Worm (Caenorhabditis elegans) whole organism, young adult: ENCODE data around the gene gcy-13.

Source experiments
- B0035.1 ChIP-seq: sonication (generic microtip); optimal IDR thresholded peaks from 2 replicates; lab custom pipeline; 2016; ENCODE audit warnings: missing genetic modification characterization, mild to moderate bottlenecking, missing compliant biosample characterization, missing genotype, missing genetic modification reagents
- B0261.1 ChIP-seq: sonication (generic microtip); optimal IDR thresholded peaks from 2 replicates; lab custom pipeline; 2016; ENCODE audit warnings: mild to moderate bottlenecking, missing genetic modification characterization, moderate library complexity, missing compliant biosample characterization
- C17E4.6 ChIP-seq: fragments of 200-800 bp; sonication (Bioruptor generic); IDR thresholded peaks from 2 replicates; pipeline ENCODE4 v1.3.6; 2022; ENCODE audit warnings: missing genetic modification reagents, missing genetic modification characterization, missing compliant biosample characterization
- F49E8.2 ChIP-seq: sonication (generic microtip); optimal IDR thresholded peaks from 3 replicates; lab custom pipeline; 2017; ENCODE audit warnings: missing genetic modification characterization, mild to moderate bottlenecking, missing compliant biosample characterization, antibody characterized with exemption, moderate library complexity; ENCODE audit not compliant: insufficient read depth
- F52B5.7 ChIP-seq: sonication (generic microtip); optimal IDR thresholded peaks from 2 replicates; lab custom pipeline; 2016; ENCODE audit warnings: mild to moderate bottlenecking, missing genetic modification characterization, missing compliant biosample characterization
- F55B11.4 ChIP-seq: sonication (generic microtip); optimal IDR thresholded peaks from 2 replicates; lab custom pipeline; 2016; ENCODE audit warnings: missing compliant biosample characterization, missing genetic modification characterization, borderline replicate concordance; ENCODE audit not compliant: insufficient read depth
- T26A5.8 ChIP-seq: sonication (generic microtip); optimal IDR thresholded peaks from 2 replicates; lab custom pipeline; 2016; ENCODE audit warnings: missing genetic modification characterization, missing compliant biosample characterization
- Y53F4B.3 ChIP-seq: fragments of 200-800 bp; sonication (Bioruptor generic); IDR thresholded peaks from 2 replicates; pipeline ENCODE4 v1.3.6; 2022; ENCODE audit warnings: missing genetic modification reagents, missing genetic modification characterization, missing compliant biosample characterization
- ZK185.1 ChIP-seq: sonication (generic microtip); optimal IDR thresholded peaks from 2 replicates; lab custom pipeline; 2016; ENCODE audit warnings: mild to moderate bottlenecking, missing genetic modification characterization, missing compliant biosample characterization; ENCODE audit not compliant: poor library complexity, severe bottlenecking
- akir-1 ChIP-seq: fragments of 200-800 bp; sonication (Bioruptor generic); optimal IDR thresholded peaks from 2 replicates; lab custom pipeline; 2018; ENCODE audit warnings: mild to moderate bottlenecking, missing genetic modification characterization, moderate library complexity, missing compliant biosample characterization
- aptf-2 ChIP-seq: fragments of 200-800 bp; sonication (Bioruptor generic); conservative IDR thresholded peaks from 2 replicates; pipeline ENCODE4 v1.3.6; 2022; ENCODE audit warnings: missing genetic modification reagents, missing genetic modification characterization, missing compliant biosample characterization
- attf-3 ChIP-seq: fragments of 200-800 bp; sonication (Bioruptor generic); conservative IDR thresholded peaks from 2 replicates; pipeline ENCODE4 v1.3.6; 2022; ENCODE audit warnings: missing genetic modification reagents, missing genetic modification characterization, missing compliant biosample characterization
- attf-5 ChIP-seq: fragments of 200-800 bp; sonication (Bioruptor generic); optimal IDR thresholded peaks from 2 replicates; lab custom pipeline; 2018; ENCODE audit warnings: mild to moderate bottlenecking, missing genetic modification characterization, missing compliant biosample characterization
- cebp-1 ChIP-seq, 2 experiments: fragments of 200-800 bp in 1 of 2; sonication (Bioruptor generic) in 1 of 2; sonication (generic microtip) in 1 of 2; IDR thresholded peaks in 1 of 2; optimal IDR thresholded peaks in 1 of 2; 2 replicates each; pipeline versions ENCODE4 v1.3.6 to Lab custom; 2017 to 2022; ENCODE audit warnings: missing compliant biosample characterization in 2 of 2, missing genetic modification characterization in 2 of 2, mild to moderate bottlenecking in 1 of 2, missing genetic modification reagents in 1 of 2, moderate library complexity in 1 of 2
- ceh-40 ChIP-seq: fragments of 200-800 bp; sonication (Bioruptor generic); IDR thresholded peaks from 2 replicates; pipeline ENCODE4 v1.3.6; 2022; ENCODE audit warnings: missing genetic modification characterization, missing compliant biosample characterization
- ceh-91 ChIP-seq: fragments of 200-800 bp; sonication (Bioruptor generic); IDR thresholded peaks from 2 replicates; pipeline ENCODE4 v1.3.6; 2022; ENCODE audit warnings: missing genetic modification reagents, missing genetic modification characterization, missing compliant biosample characterization
- dpff-1 ChIP-seq: sonication (generic microtip); optimal IDR thresholded peaks from 2 replicates; lab custom pipeline; 2017; ENCODE audit warnings: mild to moderate bottlenecking, missing genetic modification characterization, missing compliant biosample characterization
- efl-1 ChIP-seq: fragments of 150-350 bp; optimal IDR thresholded peaks from 2 replicates; lab custom pipeline; 2014; ENCODE audit warnings: missing biosample characterization, missing genetic modification reagents, missing genetic modification characterization
- egl-18 ChIP-seq: fragments of 200-800 bp; sonication (Bioruptor generic); IDR thresholded peaks from 2 replicates; pipeline ENCODE4 v1.3.6; 2022; ENCODE audit warnings: missing genetic modification reagents, missing genetic modification characterization, missing compliant biosample characterization
- ekl-4 ChIP-seq: fragments of 200-800 bp; sonication (Bioruptor generic); IDR thresholded peaks from 2 replicates; pipeline ENCODE4 v1.3.6; 2022; ENCODE audit warnings: missing genetic modification reagents, missing genetic modification characterization, missing compliant biosample characterization
- ets-4 ChIP-seq: fragments of 200-800 bp; sonication (Bioruptor generic); optimal IDR thresholded peaks from 2 replicates; lab custom pipeline; 2018; ENCODE audit warnings: mild to moderate bottlenecking, missing genetic modification characterization, missing compliant biosample characterization
- hrde-1 ChIP-seq: sonication (generic microtip); optimal IDR thresholded peaks from 2 replicates; lab custom pipeline; 2016; ENCODE audit warnings: missing genetic modification characterization, mild to moderate bottlenecking, missing compliant biosample characterization, moderate library complexity, missing genotype, missing genetic modification reagents, borderline replicate concordance
- lin-40 ChIP-seq: sonication (generic microtip); optimal IDR thresholded peaks from 2 replicates; lab custom pipeline; 2016; ENCODE audit warnings: missing genetic modification characterization, mild to moderate bottlenecking, missing compliant biosample characterization, missing genotype, missing genetic modification reagents
- lsl-1 ChIP-seq: fragments of 200-800 bp; sonication (Bioruptor generic); optimal IDR thresholded peaks from 2 replicates; lab custom pipeline; 2018; ENCODE audit warnings: mild to moderate bottlenecking, missing genetic modification characterization, moderate library complexity, missing compliant biosample characterization
- pbrm-1 ChIP-seq: fragments of 200-800 bp; sonication (Bioruptor generic); IDR thresholded peaks from 2 replicates; pipeline ENCODE4 v1.3.6; 2022; ENCODE audit warnings: missing genetic modification reagents, missing genetic modification characterization, missing compliant biosample characterization
- rcor-1 ChIP-seq: fragments of 200-800 bp; sonication (Bioruptor generic); IDR thresholded peaks from 2 replicates; pipeline ENCODE4 v1.3.6; 2022; ENCODE audit warnings: missing genetic modification reagents, missing genetic modification characterization, missing compliant biosample characterization
- rec-8 ChIP-seq, 2 experiments: sonication (generic microtip); optimal IDR thresholded peaks; 2 replicates each; lab custom pipeline; 2016; ENCODE audit warnings: mild to moderate bottlenecking in 2 of 2, missing genetic modification characterization in 2 of 2, missing genetic modification reagents in 2 of 2, missing genotype in 2 of 2, missing biosample characterization in 1 of 2, missing compliant biosample characterization in 1 of 2, moderate library complexity in 1 of 2
- repo-1 ChIP-seq: sonication (generic microtip); optimal IDR thresholded peaks from 2 replicates; lab custom pipeline; 2017; ENCODE audit warnings: mild to moderate bottlenecking, missing genetic modification characterization, missing compliant biosample characterization
- rpc-1 ChIP-seq, 2 experiments: fragments of 150-350 bp in 1 of 2; sonication (generic microtip) in 1 of 2; optimal IDR thresholded peaks; 2 replicates each; lab custom pipeline; 2014 to 2018; ENCODE audit warnings: missing biosample characterization in 1 of 2, missing genetic modification characterization in 1 of 2, missing genetic modification reagents in 1 of 2, missing genotype in 1 of 2
- sdz-38 ChIP-seq: sonication (generic microtip); optimal IDR thresholded peaks from 2 replicates; lab custom pipeline; 2016; ENCODE audit warnings: missing genotype, missing genetic modification characterization, missing compliant biosample characterization
- snpc-1.1 ChIP-seq: sonication (generic microtip); optimal IDR thresholded peaks from 2 replicates; lab custom pipeline; 2017; ENCODE audit warnings: missing genetic modification characterization, mild to moderate bottlenecking, missing compliant biosample characterization, antibody characterized with exemption, moderate library complexity, missing genotype, missing genetic modification reagents; ENCODE audit not compliant: insufficient read depth
- tbp1 ChIP-seq: fragments of 200-800 bp; sonication (Bioruptor generic); optimal IDR thresholded peaks from 2 replicates; lab custom pipeline; 2018; ENCODE audit warnings: mild to moderate bottlenecking, missing genetic modification characterization, missing compliant biosample characterization
- unc-62 ChIP-seq: fragments of 150-350 bp; optimal IDR thresholded peaks from 2 replicates; lab custom pipeline; 2014; ENCODE audit warnings: missing biosample characterization, missing genetic modification reagents, missing genetic modification characterization
- ztf-18 ChIP-seq: sonication (generic microtip); optimal IDR thresholded peaks from 2 replicates; lab custom pipeline; 2016; ENCODE audit warnings: missing genotype, mild to moderate bottlenecking, missing genetic modification characterization, missing compliant biosample characterization
- ztf-22 ChIP-seq: fragments of 200-800 bp; sonication (Bioruptor generic); optimal IDR thresholded peaks from 2 replicates; lab custom pipeline; 2018; ENCODE audit warnings: mild to moderate bottlenecking, missing genetic modification characterization, moderate library complexity, missing compliant biosample characterization
- ztf-25 ChIP-seq: fragments of 200-800 bp; sonication (Bioruptor generic); IDR thresholded peaks from 2 replicates; pipeline ENCODE4 v1.3.6; 2022; ENCODE audit warnings: missing genetic modification reagents, missing genetic modification characterization, missing compliant biosample characterization
- ztf-28 ChIP-seq: fragments of 200-800 bp; sonication (Bioruptor generic); IDR thresholded peaks from 2 replicates; pipeline ENCODE4 v1.3.6; 2022; ENCODE audit warnings: missing genetic modification reagents, missing genetic modification characterization, missing compliant biosample characterization
- ztf-6 ChIP-seq: fragments of 200-800 bp; sonication (Bioruptor generic); IDR thresholded peaks from 2 replicates; pipeline ENCODE4 v1.3.6; 2022; ENCODE audit warnings: missing genetic modification reagents, missing genetic modification characterization, missing compliant biosample characterization

The gcy-13 gene

DNA sequence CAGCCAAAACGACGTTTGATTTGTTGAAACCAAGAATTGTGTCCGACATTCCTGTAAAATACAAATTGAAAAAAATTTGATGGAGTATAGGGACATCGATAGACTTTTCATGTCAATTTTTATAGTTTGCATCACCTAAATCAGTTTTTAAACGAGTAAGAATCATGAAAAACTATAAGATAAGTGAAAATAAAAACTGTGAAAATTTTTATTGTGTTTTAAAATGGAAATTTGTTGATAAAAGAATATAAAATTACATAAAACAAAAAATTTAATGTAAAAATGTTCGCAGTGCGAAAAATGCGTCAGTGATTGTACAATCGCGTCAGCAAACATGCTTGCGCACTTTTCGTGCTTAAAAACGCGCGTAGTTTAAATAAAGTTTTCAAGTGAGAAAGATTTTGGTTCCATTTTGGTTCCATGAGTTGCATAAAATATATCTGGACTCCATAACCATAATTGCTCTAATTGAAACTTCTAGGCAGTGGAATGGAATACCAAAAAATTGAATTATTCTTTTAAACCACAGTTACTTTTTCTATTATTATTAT is 25.8 kb downstream of the gcy-13 start, which contains the start of gene tomm-20 (continued):
- TF ChIP-seq dpff-1 (tag; lab: Kevin White, UChicago) (no peak), ets-4 (GFP tag; lab: Kevin White, UChicago) (no peak), cebp-1 (GFP tag; IDR thresholded peaks at IDR 0.05; lab: Robert Waterston, UW) (no peak), cebp-1 (tag; optimal IDR thresholded peaks at IDR 0.05; lab: Kevin White, UChicago) (peak; percentile 85), aptf-2 (GFP tag; lab: Robert Waterston, UW) (no peak), Y53F4B.3 (no peak), lsl-1 (GFP tag; lab: Kevin White, UChicago) (peak; percentile 75), egl-18 (0 out of 2 replicates have a peak, but pooled peaks have one; percentile 66), F52B5.7 (tag; lab: Kevin White, UChicago) (no peak), repo-1 (tag; lab: Kevin White, UChicago) (peak; percentile 83), sdz-38 (tag; lab: Kevin White, UChicago) (no peak), attf-3 (GFP tag; lab: Robert Waterston, UW) (peak; percentile 87), ekl-4 (GFP tag; lab: Robert Waterston, UW) (peak; percentile 94), ceh-40 (no peak), rpc-1 (optimal IDR thresholded peaks at IDR 0.05; lab: Kevin White, UChicago) (no peak), rpc-1 (tag; optimal IDR thresholded peaks at IDR 0.05; lab: Kevin White, UChicago) (no peak), pbrm-1 (GFP tag; lab: Robert Waterston, UW) (peak; percentile 92), F55B11.4 (tag; lab: Kevin White, UChicago) (no peak), ZK185.1 (tag; lab: Kevin White, UChicago) (peak; percentile 92), ceh-91 (peak; percentile 10; the same call in 1 of the 2 replicates), ztf-18 (tag; lab: Kevin White, UChicago) (peak; percentile 99), rcor-1 (GFP tag; lab: Robert Waterston, UW) (peak; percentile 90), rec-8 (tag; optimal IDR thresholded peaks at IDR 0.05; lab: Kevin White, UChicago) (no peak), B0261.1 (tag; lab: Kevin White, UChicago) (peak; percentile 31), hrde-1 (tag; lab: Kevin White, UChicago) (peak; percentile 38), T26A5.8 (no peak), tbp1 (GFP tag; lab: Kevin White, UChicago) (peak; percentile 71), F49E8.2 (tag; lab: Kevin White, UChicago) (peak; percentile 56), C17E4.6 (0 out of 2 replicates have a peak, but pooled peaks have one; percentile 43), ztf-25 (no peak), snpc-1.1 (peak; percentile 40), attf-5 (GFP tag; lab: Kevin White, UChicago) (peak; percentile 90), ztf-28 (GFP tag; lab: Robert Waterston, UW) (no peak), akir-1 (GFP tag; lab: Kevin White, UChicago) (no peak), B0035.1 (tag; lab: Kevin White, UChicago) (peak; percentile 39), efl-1 (GFP tag; lab: Kevin White, UChicago) (peak; percentile 91), lin-40 (tag; lab: Kevin White, UChicago) (peak; percentile 93), ztf-22 (no peak), ztf-6 (GFP tag; lab: Robert Waterston, UW) (0 out of 2 replicates have a peak, but pooled peaks have one; percentile 19), unc-62 (GFP tag; lab: Kevin White, UChicago) (no peak)
- TF ChIP-seq, all 124 proteins: peak for 65
